Worm (Caenorhabditis elegans) whole organism, young adult: ENCODE results near the gene tcl-2.

ENCODE experiments used
- B0261.1 ChIP-seq: sonication (generic microtip); optimal IDR thresholded peaks from 2 replicates; lab custom pipeline; 2016; ENCODE audit warnings: mild to moderate bottlenecking, missing genetic modification characterization, moderate library complexity, missing compliant biosample characterization
- C06A6.2 ChIP-seq: fragments of 200-800 bp; sonication (Bioruptor generic); conservative IDR thresholded peaks from 2 replicates; pipeline ENCODE4 v1.3.6; 2022; ENCODE audit warnings: missing genetic modification characterization, missing compliant biosample characterization
- D2030.7 ChIP-seq: fragments of 200-800 bp; sonication (Bioruptor generic); IDR thresholded peaks from 2 replicates; pipeline ENCODE4 v1.3.6; 2022; ENCODE audit warnings: missing genetic modification reagents, missing genetic modification characterization, missing compliant biosample characterization
- F39B2.1 ChIP-seq: fragments of 200-800 bp; sonication (Bioruptor generic); IDR thresholded peaks from 2 replicates; pipeline ENCODE4 v1.3.6; 2022; ENCODE audit warnings: missing genetic modification reagents, missing genetic modification characterization, missing compliant biosample characterization
- Y53F4B.3 ChIP-seq: fragments of 200-800 bp; sonication (Bioruptor generic); IDR thresholded peaks from 2 replicates; pipeline ENCODE4 v1.3.6; 2022; ENCODE audit warnings: missing genetic modification reagents, missing genetic modification characterization, missing compliant biosample characterization
- Y53G8AR.9 ChIP-seq: fragments of 200-800 bp; sonication (Bioruptor generic); conservative IDR thresholded peaks from 2 replicates; pipeline ENCODE4 v1.3.6; 2022; ENCODE audit warnings: missing genetic modification reagents, missing genetic modification characterization, missing compliant biosample characterization
- Y79H2A.3 ChIP-seq: fragments of 200-800 bp; sonication (Bioruptor generic); conservative IDR thresholded peaks from 2 replicates; pipeline ENCODE4 v1.3.6; 2022; ENCODE audit warnings: missing genetic modification reagents, missing genetic modification characterization, missing compliant biosample characterization
- ZK185.1 ChIP-seq: sonication (generic microtip); optimal IDR thresholded peaks from 2 replicates; lab custom pipeline; 2016; ENCODE audit warnings: mild to moderate bottlenecking, missing genetic modification characterization, missing compliant biosample characterization; ENCODE audit not compliant: poor library complexity, severe bottlenecking
- aptf-2 ChIP-seq: fragments of 200-800 bp; sonication (Bioruptor generic); conservative IDR thresholded peaks from 2 replicates; pipeline ENCODE4 v1.3.6; 2022; ENCODE audit warnings: missing genetic modification reagents, missing genetic modification characterization, missing compliant biosample characterization
- attf-6 ChIP-seq: fragments of 200-800 bp; sonication (Bioruptor generic); IDR thresholded peaks from 2 replicates; pipeline ENCODE4 v1.3.6; 2022; ENCODE audit warnings: missing genetic modification reagents, missing genetic modification characterization, missing compliant biosample characterization
- ccch-3 ChIP-seq: fragments of 200-800 bp; sonication (Bioruptor generic); optimal IDR thresholded peaks from 2 replicates; lab custom pipeline; 2018; ENCODE audit warnings: mild to moderate bottlenecking, missing genetic modification characterization, missing compliant biosample characterization
- cebp-1 ChIP-seq, 2 experiments: fragments of 200-800 bp in 1 of 2; sonication (Bioruptor generic) in 1 of 2; sonication (generic microtip) in 1 of 2; IDR thresholded peaks in 1 of 2; optimal IDR thresholded peaks in 1 of 2; 2 replicates each; pipeline versions ENCODE4 v1.3.6 to Lab custom; 2017 to 2022; ENCODE audit warnings: missing compliant biosample characterization in 2 of 2, missing genetic modification characterization in 2 of 2, mild to moderate bottlenecking in 1 of 2, missing genetic modification reagents in 1 of 2, moderate library complexity in 1 of 2
- ceh-100 ChIP-seq: fragments of 200-800 bp; sonication (Bioruptor generic); IDR thresholded peaks from 2 replicates; pipeline ENCODE4 v1.3.6; 2022; ENCODE audit warnings: missing genetic modification reagents, missing genetic modification characterization, missing compliant biosample characterization
- ceh-27 ChIP-seq: fragments of 200-800 bp; sonication (Bioruptor generic); optimal IDR thresholded peaks from 2 replicates; lab custom pipeline; 2018; ENCODE audit warnings: mild to moderate bottlenecking, missing genetic modification characterization, moderate library complexity, missing compliant biosample characterization
- chd-7 ChIP-seq: sonication (generic microtip); optimal IDR thresholded peaks from 2 replicates; lab custom pipeline; 2016; ENCODE audit warnings: mild to moderate bottlenecking, missing genetic modification characterization, moderate library complexity, missing compliant biosample characterization
- dox-1 ChIP-seq: fragments of 200-800 bp; sonication (Bioruptor generic); IDR thresholded peaks from 2 replicates; pipeline ENCODE4 v1.3.6; 2022; ENCODE audit warnings: missing genetic modification reagents, missing genetic modification characterization, missing compliant biosample characterization
- egl-18 ChIP-seq: fragments of 200-800 bp; sonication (Bioruptor generic); IDR thresholded peaks from 2 replicates; pipeline ENCODE4 v1.3.6; 2022; ENCODE audit warnings: missing genetic modification reagents, missing genetic modification characterization, missing compliant biosample characterization
- egrh-3 ChIP-seq: fragments of 200-800 bp; sonication (Bioruptor generic); IDR thresholded peaks from 2 replicates; pipeline ENCODE4 v1.3.6; 2022; ENCODE audit warnings: missing genetic modification reagents, missing genetic modification characterization, missing compliant biosample characterization
- ekl-4 ChIP-seq: fragments of 200-800 bp; sonication (Bioruptor generic); IDR thresholded peaks from 2 replicates; pipeline ENCODE4 v1.3.6; 2022; ENCODE audit warnings: missing genetic modification reagents, missing genetic modification characterization, missing compliant biosample characterization
- hlh-12 ChIP-seq: sonication (generic microtip); optimal IDR thresholded peaks from 2 replicates; lab custom pipeline; 2016; ENCODE audit warnings: missing genetic modification characterization, missing compliant biosample characterization
- hmg-1.2 ChIP-seq: fragments of 200-800 bp; sonication (Bioruptor generic); IDR thresholded peaks from 2 replicates; pipeline ENCODE4 v1.3.6; 2022; ENCODE audit warnings: missing genetic modification reagents, missing genetic modification characterization, missing compliant biosample characterization
- hmg-20 ChIP-seq: fragments of 200-800 bp; sonication (Bioruptor generic); IDR thresholded peaks from 2 replicates; pipeline ENCODE4 v1.3.6; 2022; ENCODE audit warnings: missing genetic modification reagents, missing genetic modification characterization, missing compliant biosample characterization
- hsf-1 ChIP-seq: fragments of 200-800 bp; sonication (Bioruptor generic); IDR thresholded peaks from 2 replicates; pipeline ENCODE4 v1.3.6; 2022; ENCODE audit warnings: missing genetic modification reagents, missing genetic modification characterization, missing compliant biosample characterization
- lsl-1 ChIP-seq: fragments of 200-800 bp; sonication (Bioruptor generic); optimal IDR thresholded peaks from 2 replicates; lab custom pipeline; 2018; ENCODE audit warnings: mild to moderate bottlenecking, missing genetic modification characterization, moderate library complexity, missing compliant biosample characterization
- madf-10 ChIP-seq: sonication (generic microtip); optimal IDR thresholded peaks from 2 replicates; lab custom pipeline; 2016; ENCODE audit warnings: mild to moderate bottlenecking, missing genetic modification characterization, missing compliant biosample characterization
- madf-6 ChIP-seq: fragments of 200-800 bp; sonication (Bioruptor generic); IDR thresholded peaks from 2 replicates; pipeline ENCODE4 v1.3.6; 2022; ENCODE audit warnings: missing genetic modification reagents, missing genetic modification characterization, missing compliant biosample characterization
- madf-8 ChIP-seq: fragments of 200-800 bp; sonication (Bioruptor generic); conservative IDR thresholded peaks from 2 replicates; pipeline ENCODE4 v1.3.6; 2022; ENCODE audit warnings: missing genetic modification reagents, missing genetic modification characterization, missing compliant biosample characterization
- mcd-1 ChIP-seq: fragments of 200-800 bp; sonication (Bioruptor generic); IDR thresholded peaks from 2 replicates; pipeline ENCODE4 v1.3.6; 2022; ENCODE audit warnings: missing genetic modification reagents, missing genetic modification characterization, missing compliant biosample characterization
- nhr-90 ChIP-seq: sonication (generic microtip); optimal IDR thresholded peaks from 2 replicates; lab custom pipeline; 2016; ENCODE audit warnings: missing genotype, mild to moderate bottlenecking, missing genetic modification characterization, missing compliant biosample characterization
- rcor-1 ChIP-seq: fragments of 200-800 bp; sonication (Bioruptor generic); IDR thresholded peaks from 2 replicates; pipeline ENCODE4 v1.3.6; 2022; ENCODE audit warnings: missing genetic modification reagents, missing genetic modification characterization, missing compliant biosample characterization
- rec-8 ChIP-seq, 2 experiments: sonication (generic microtip); optimal IDR thresholded peaks; 2 replicates each; lab custom pipeline; 2016; ENCODE audit warnings: mild to moderate bottlenecking in 2 of 2, missing genetic modification characterization in 2 of 2, missing genetic modification reagents in 2 of 2, missing genotype in 2 of 2, missing biosample characterization in 1 of 2, missing compliant biosample characterization in 1 of 2, moderate library complexity in 1 of 2
- snpc-1.3 ChIP-seq: sonication (generic microtip); optimal IDR thresholded peaks from 2 replicates; lab custom pipeline; 2017; ENCODE audit warnings: missing genetic modification characterization, mild to moderate bottlenecking, missing compliant biosample characterization, antibody characterized with exemption, moderate library complexity, missing genotype, missing genetic modification reagents; ENCODE audit not compliant: insufficient read depth
- somi-1 ChIP-seq: fragments of 200-800 bp; sonication (Bioruptor generic); optimal IDR thresholded peaks from 2 replicates; lab custom pipeline; 2018; ENCODE audit warnings: mild to moderate bottlenecking, missing genetic modification characterization, missing compliant biosample characterization
- zim-3 ChIP-seq: sonication (generic microtip); optimal IDR thresholded peaks from 2 replicates; lab custom pipeline; 2017; ENCODE audit warnings: mild to moderate bottlenecking, missing genetic modification characterization, moderate library complexity, missing compliant biosample characterization

Gene tcl-2

ce11 chrIV:192046-192445 lies 13.2 kb downstream of the tcl-2 start, which contains the start of gene Y38C1AA.12 (continued):
- TF ChIP-seq hmg-20 (GFP tag; lab: Robert Waterston, UW) (peak; percentile 63; the same call in 1 of the 2 replicates), hmg-1.2 (GFP tag; lab: Robert Waterston, UW) (no peak), ceh-100 (GFP tag; lab: Robert Waterston, UW) (peak; percentile 67), Y53G8AR.9 (GFP tag; lab: Robert Waterston, UW) (peak; percentile 46; the same call in 1 of the 2 replicates), Y79H2A.3 (GFP tag; lab: Robert Waterston, UW) (peak; percentile 54; the same call in 1 of the 2 replicates), rec-8 (tag; optimal IDR thresholded peaks at IDR 0.05; lab: Kevin White, UChicago) (peak; percentile 17 to 38), aptf-2 (GFP tag; lab: Robert Waterston, UW) (peak; percentile 61; the same call in 1 of the 2 replicates), ceh-27 (peak; percentile 88), egl-18 (0 out of 2 replicates have a peak, but pooled peaks have one; percentile 50), C06A6.2 (GFP tag; lab: Robert Waterston, UW) (no peak), lsl-1 (GFP tag; lab: Kevin White, UChicago) (peak; percentile 47), madf-8 (no peak), egrh-3 (GFP tag; lab: Robert Waterston, UW) (no peak; the same call in 1 of the 2 replicates), ZK185.1 (tag; lab: Kevin White, UChicago) (peak; percentile 93), madf-10 (tag; lab: Kevin White, UChicago) (peak; percentile 69), hlh-12 (tag; lab: Kevin White, UChicago) (peak; percentile 23), Y53F4B.3 (no peak), attf-6 (no peak), ccch-3 (peak; percentile 25), zim-3 (tag; lab: Kevin White, UChicago) (peak; percentile 98), cebp-1 (GFP tag; IDR thresholded peaks at IDR 0.05; lab: Robert Waterston, UW) (peak; percentile 62), cebp-1 (tag; optimal IDR thresholded peaks at IDR 0.05; lab: Kevin White, UChicago) (peak; percentile 70), chd-7 (tag; lab: Kevin White, UChicago) (no peak), B0261.1 (tag; lab: Kevin White, UChicago) (peak; percentile 3)

ce11 chrIV:194442-194841 lies 15.6 kb downstream of the tcl-2 start, which contains the start of gene csn-3:
TSS of gene csn-3 (plus strand) at chrIV:194742.
- no peak for TF ChIP-seq mcd-1 (GFP tag; lab: Robert Waterston, UW)
- no peak for TF ChIP-seq zim-3 (tag; lab: Kevin White, UChicago)
- no peak for TF ChIP-seq somi-1
- TF ChIP-seq snpc-1.3 (tag; lab: Kevin White, UChicago): no peak
- no peak for TF ChIP-seq F39B2.1 (GFP tag; lab: Robert Waterston, UW)
- TF ChIP-seq nhr-90: no peak
- TF ChIP-seq, all 124 proteins: peak for 0

- TF ChIP-seq mcd-1 (GFP tag; lab: Robert Waterston, UW): 0 out of 2 replicates have a peak, but pooled peaks have one; percentile 39
- TF ChIP-seq dox-1 (GFP tag; lab: Robert Waterston, UW): peak; percentile 78
- peak; percentile 37; the same call in 1 of the 2 replicates for TF ChIP-seq ekl-4 (GFP tag; lab: Robert Waterston, UW)
- TF ChIP-seq attf-6: peak; percentile 56; the same call in 1 of the 2 replicates
- TF ChIP-seq madf-6 (GFP tag; lab: Robert Waterston, UW): peak; percentile 39; the same call in 1 of the 2 replicates
- TF ChIP-seq lsl-1 (GFP tag; lab: Kevin White, UChicago): peak; percentile 4
- TF ChIP-seq rcor-1 (GFP tag; lab: Robert Waterston, UW): 0 out of 2 replicates have a peak, but pooled peaks have one; percentile 25
- TF ChIP-seq zim-3 (tag; lab: Kevin White, UChicago): peak; percentile 100
- TF ChIP-seq hsf-1 (GFP tag; lab: Robert Waterston, UW): 0 out of 2 replicates have a peak, but pooled peaks have one; percentile 26
- peak; percentile 68; the same call in 1 of the 2 replicates for TF ChIP-seq D2030.7 (GFP tag; lab: Robert Waterston, UW)
Measured at ce11 chrIV:195620-196019, 16.7 kb downstream of the tcl-2 start.
